Worm (Caenorhabditis elegans) whole organism, dauer: ENCODE data around the gene lin-56.
"Not testable (repeated sequence)": the region's sequence is repeated elsewhere in the genome, so short reads cannot be mapped to it uniquely, and the experiment has no call there.

Source experiments
- unc-62 ChIP-seq: sonication (generic microtip); optimal IDR thresholded peaks from 2 replicates; lab custom pipeline; 2017; ENCODE audit warnings: missing biosample characterization, missing genetic modification reagents, missing genetic modification characterization

The lin-56 gene

ce11 chrII:10449707-10450106 is at the start of gene lin-56:
Gene lin-56 (plus strand): TSS chrII:10450007.
- TF ChIP-seq unc-62 (GFP tag; lab: Kevin White, UChicago), result no peak

ce11 chrII:10402991-10403390 is 46.8 kb upstream of the lin-56 start:
- no peak for TF ChIP-seq unc-62 (GFP tag; lab: Kevin White, UChicago)

ce11 chrII:10410989-10411388 is 38.8 kb upstream of the lin-56 start, which contains the start of gene E04D5.5:
Gene E04D5.5 (plus strand): TSS chrII:10411289.
- TF ChIP-seq unc-62 (GFP tag; lab: Kevin White, UChicago), result no peak

DNA sequence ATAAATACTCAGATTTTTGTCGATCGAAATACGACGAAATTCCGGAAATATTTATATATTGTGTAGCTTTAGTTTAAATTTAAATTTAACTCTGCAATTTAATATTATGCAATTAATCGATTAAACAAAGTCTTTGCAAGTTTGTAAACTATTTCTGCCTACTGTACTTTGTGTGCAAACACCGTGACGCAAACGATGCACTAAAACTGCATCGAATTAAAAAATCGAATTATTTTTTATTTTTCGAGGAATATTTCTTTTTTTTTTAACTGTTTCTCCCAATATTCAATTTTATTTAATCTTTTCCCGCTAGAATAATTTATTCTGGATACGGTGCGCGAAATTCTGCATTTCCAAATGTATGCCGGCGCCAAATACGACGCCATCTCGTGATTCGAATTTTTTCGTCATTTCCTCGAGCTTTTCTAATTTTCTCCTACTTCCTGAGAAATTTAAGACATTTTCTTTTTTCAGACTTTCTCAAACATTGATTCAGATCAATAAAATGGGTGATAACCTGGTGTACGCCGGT is 33.4 kb upstream of the lin-56 start, which contains the start of gene eif-2A:
Gene eif-2A, plus strand, starts transcription at position 469 of the 532 bp plus-strand sequence.
- no peak for TF ChIP-seq unc-62 (GFP tag; lab: Kevin White, UChicago)

DNA sequence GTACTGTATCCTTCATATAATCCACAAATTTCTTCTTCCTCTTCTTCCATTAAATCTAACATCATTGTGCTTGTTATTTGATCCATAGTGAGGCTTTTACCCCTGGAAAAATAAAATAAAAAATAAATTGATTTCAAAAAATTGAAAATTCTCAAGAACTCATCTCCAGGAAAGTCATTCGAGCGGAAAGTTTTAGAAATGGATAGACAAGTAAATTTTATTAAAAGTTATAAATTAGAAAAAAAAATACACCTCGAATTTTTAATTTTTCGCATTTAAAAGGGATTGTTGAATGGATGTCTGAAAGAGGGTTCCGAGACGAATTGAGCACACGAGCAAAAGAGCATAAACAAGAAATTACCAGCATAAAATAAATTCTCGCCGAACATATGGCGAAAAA is 27.9 kb upstream of the lin-56 start, which contains the start of gene frpr-21:
Gene frpr-21, minus strand, starts transcription at position 101 of the 400 bp plus-strand sequence.
- no peak for TF ChIP-seq unc-62 (GFP tag; lab: Kevin White, UChicago)

ce11 chrII:10435836-10436235 is 14.0 kb upstream of the lin-56 start, which contains the start of gene cut-4:
Gene cut-4 (plus strand): TSS chrII:10436136.
- no peak for TF ChIP-seq unc-62 (GFP tag; lab: Kevin White, UChicago)

ce11 chrII:10437840-10438239 is 12.0 kb upstream of the lin-56 start:
- TF ChIP-seq unc-62 (GFP tag; lab: Kevin White, UChicago), result no peak

- TF ChIP-seq unc-62 (GFP tag; lab: Kevin White, UChicago), result no peak
Measured at ce11 chrII:10439976-10440375, 9.8 kb upstream of the lin-56 start, which contains the start of gene E04D5.4. Gene E04D5.4 (plus strand): TSS chrII:10440276.

ce11 chrII:10442846-10443245 is 7.0 kb upstream of the lin-56 start, which contains the start of gene ZK673.1:
Gene ZK673.1 (plus strand): TSS chrII:10443146.
- not testable (repeated sequence) for TF ChIP-seq unc-62 (GFP tag; lab: Kevin White, UChicago)

DNA sequence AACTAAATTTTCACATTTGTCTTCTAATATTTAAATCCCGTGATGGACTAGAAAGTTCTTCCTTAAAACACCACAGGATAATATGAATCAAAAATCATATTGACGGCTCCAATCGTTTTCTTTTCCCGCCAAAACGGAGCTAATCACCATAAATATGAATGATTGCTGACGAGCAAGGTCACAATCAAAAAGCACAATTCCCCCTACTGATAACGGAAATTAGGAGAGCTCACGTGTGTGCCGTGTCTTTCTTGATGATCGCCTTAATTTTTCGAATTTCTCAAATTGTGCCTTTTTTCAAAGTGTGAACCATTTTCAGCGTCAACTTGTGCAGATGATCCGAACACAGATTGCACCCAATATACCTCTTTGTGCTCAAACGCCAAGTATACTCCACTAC is 5.9 kb upstream of the lin-56 start:
- TF ChIP-seq unc-62 (GFP tag; lab: Kevin White, UChicago), result no peak

- no peak for TF ChIP-seq unc-62 (GFP tag; lab: Kevin White, UChicago)
Measured at ce11 chrII:10444971-10445707, 4.7 kb upstream of the lin-56 start.

DNA sequence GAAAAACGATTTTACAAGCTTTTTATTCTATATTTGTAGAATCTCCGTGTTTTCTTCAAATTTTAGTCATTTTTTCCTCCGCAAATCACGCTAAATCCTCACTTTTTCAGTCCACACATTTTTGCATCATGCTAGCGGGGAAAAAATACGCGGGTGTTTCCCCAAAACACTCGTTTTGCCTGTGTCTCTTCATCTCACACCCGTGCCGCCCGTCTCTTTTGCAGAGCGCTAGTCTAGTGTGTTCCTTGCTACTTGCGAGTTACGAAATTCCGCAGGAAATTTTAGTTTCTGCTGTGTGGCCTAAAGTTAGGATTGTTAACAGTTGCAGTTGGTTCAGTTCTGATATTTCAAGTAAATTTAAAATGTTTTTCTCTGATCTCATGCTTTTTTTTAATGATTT is 4.1 kb upstream of the lin-56 start:
- TF ChIP-seq unc-62 (GFP tag; lab: Kevin White, UChicago), result no peak

DNA sequence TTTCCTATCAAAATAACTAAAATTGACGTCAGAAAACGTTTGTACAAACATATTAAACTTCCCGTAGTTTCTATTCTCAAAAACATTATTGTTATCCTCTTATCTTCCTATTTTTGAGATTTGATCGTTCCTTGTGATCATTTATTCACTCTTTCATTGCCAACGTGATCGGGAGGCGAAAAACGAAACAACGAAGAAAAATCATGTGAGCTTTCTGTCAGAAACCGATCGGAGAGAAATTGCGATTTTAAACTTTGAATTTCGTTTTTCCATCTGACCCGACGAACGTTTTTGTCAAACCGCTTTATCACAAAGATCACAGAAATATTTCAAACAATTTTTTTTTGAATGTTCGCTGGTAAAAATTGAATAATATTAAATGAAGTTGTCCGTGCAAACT is 3.5 kb upstream of the lin-56 start:
- no peak for TF ChIP-seq unc-62 (GFP tag; lab: Kevin White, UChicago)

DNA sequence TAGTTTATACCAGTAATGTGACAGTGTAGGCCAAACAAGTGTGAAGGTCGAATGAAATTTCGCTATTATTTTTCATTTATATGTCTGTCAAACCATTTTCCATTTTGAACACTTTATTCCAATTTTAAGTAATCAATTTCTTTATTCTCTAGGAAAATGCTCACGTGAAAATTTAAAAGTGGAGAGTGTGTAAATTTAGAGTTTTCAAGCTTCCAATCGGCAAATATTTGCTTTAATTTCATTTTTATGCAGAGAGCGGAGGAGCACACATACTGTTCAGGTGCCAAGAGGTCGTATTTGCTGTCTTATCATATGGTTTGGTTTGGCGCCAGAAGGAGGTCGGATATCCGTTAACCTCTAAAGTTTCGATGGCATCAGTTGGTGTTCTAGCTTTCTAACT is 3.0 kb upstream of the lin-56 start:
- TF ChIP-seq unc-62 (GFP tag; lab: Kevin White, UChicago), result no peak

ce11 chrII:10447348-10448316 is 2.2 kb upstream of the lin-56 start, which contains the start of gene ZK673.2:
Gene ZK673.2 (plus strand): TSS chrII:10448266.
- TF ChIP-seq unc-62 (GFP tag; lab: Kevin White, UChicago), result no peak
